Worm (Caenorhabditis elegans): Measurements from ENCODE around the gene T22G5.1.
A peak's percentile ranks its signal among the peaks of the same experiment; 100 is the strongest.

T22G5.1 gene

DNA sequence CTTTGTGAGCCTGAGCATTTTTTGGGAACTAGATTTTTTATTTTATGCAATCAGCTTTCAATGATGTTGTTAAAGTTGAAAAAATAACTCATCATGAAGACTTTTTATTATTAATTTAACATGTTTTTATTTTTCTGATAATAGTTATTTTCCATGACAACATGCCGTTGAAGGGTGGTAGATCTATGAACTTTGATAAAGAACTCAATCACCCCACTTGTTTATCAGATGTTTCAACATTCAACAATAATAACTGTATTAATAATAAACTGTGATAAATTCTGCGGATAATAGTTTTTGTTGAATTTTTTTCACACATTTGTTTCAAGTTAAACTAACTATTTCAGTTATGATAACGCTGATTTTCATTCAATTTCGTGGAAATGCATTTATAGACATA lies 14.9 kb downstream of the T22G5.1 start:
- no peak for TF ChIP-seq lin-13 (GFP tag; optimal IDR thresholded peaks at IDR 0.05)
- peak; percentile 64 for TF ChIP-seq dmd-6 (GFP tag; IDR thresholded peaks at IDR 0.05)
- no peak for TF ChIP-seq egl-43 (GFP tag; IDR thresholded peaks at IDR 0.05)
- TF ChIP-seq ZK337.2 (GFP tag; IDR thresholded peaks at IDR 0.05), result no peak
- no peak for TF ChIP-seq Y5F2A.4 (GFP tag; optimal IDR thresholded peaks at IDR 0.05)
- no peak for TF ChIP-seq fos-1 (tag; optimal IDR thresholded peaks at IDR 0.05)
- no peak for TF ChIP-seq madf-9 (GFP tag; conservative IDR thresholded peaks at IDR 0.05)
- no peak for TF ChIP-seq R02D3.7 (tag; optimal IDR thresholded peaks at IDR 0.05)
- no peak for TF ChIP-seq Y75B8A.6 (GFP tag; IDR thresholded peaks at IDR 0.05)
- peak; percentile 55; the same call in 1 of the 2 replicates for TF ChIP-seq php-3 (GFP tag; IDR thresholded peaks at IDR 0.05)
- TF ChIP-seq dve-1 (tag; optimal IDR thresholded peaks at IDR 0.05; ENCODE audit: insufficient read depth), result peak; percentile 76
- peak; percentile 45 for TF ChIP-seq hlh-11 (tag; optimal IDR thresholded peaks at IDR 0.05)
- no peak for TF ChIP-seq daf-16 (GFP tag; optimal IDR thresholded peaks at IDR 0.05)
- peak; percentile 96 for TF ChIP-seq daf-16 (tag; optimal IDR thresholded peaks at IDR 0.05)
- peak; percentile 37 for TF ChIP-seq nhr-28 (tag; optimal IDR thresholded peaks at IDR 0.05)
- peak; percentile 53 for TF ChIP-seq nhr-77 (tag; optimal IDR thresholded peaks at IDR 0.05)

DNA sequence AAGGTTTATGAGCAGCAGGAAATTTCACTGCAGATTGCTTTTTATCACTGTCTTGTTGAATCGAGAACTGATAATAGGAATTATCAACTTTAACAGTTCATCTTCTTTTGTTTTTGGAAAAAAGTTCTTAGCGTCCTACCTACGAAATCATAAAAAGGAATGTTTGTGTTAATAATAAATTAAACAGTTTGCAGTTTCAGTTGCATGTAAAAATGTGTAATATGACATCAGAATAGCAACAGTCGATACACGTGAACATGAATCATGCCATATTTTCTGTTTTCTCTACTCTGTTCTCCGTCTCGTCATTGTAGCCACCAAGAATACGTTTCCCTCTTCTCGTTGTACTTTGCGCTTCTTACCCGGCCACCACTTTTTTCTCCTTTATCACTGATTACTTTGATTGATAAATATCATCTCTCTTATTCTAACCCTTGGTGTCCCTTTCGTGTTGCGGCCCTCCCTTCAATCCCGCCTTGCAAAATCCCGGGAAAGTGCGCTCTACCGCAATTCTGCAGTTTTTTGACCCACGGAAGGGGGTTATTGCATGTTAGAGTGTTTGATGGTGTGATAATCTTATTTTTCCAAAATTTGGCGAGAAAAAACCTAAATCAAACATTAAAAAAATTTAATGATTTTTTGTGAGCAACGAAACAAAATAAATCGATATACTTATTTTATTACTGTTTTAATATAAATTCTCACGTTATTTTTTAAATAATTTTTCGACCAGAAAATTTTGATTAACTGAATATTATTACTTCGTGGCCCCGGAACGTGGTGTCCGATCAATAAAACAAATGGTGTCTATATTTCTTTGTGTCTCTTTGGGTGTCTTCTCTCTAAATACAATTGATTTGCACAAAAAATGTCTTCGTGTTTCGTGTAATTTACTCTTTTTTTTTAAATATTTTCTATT lies 16.1 kb downstream of the T22G5.1 start, which contains the start of gene sptl-3:
sptl-3 (plus strand) TSS at position 869 of the 919 bp plus-strand sequence.
- TF ChIP-seq ceh-82 (tag; optimal IDR thresholded peaks at IDR 0.05) (no peak), rbr-2 (tag; optimal IDR thresholded peaks at IDR 0.05) (no peak), gei-8 (GFP tag; optimal IDR thresholded peaks at IDR 0.05) (peak; percentile 38), daf-8 (GFP tag; IDR thresholded peaks at IDR 0.05) (no peak), pqm-1 (tag; optimal IDR thresholded peaks at IDR 0.05) (peak; percentile 87), php-3 (GFP tag; IDR thresholded peaks at IDR 0.05) (peak; percentile 67; the same call in 1 of the 2 replicates), hlh-11 (tag; optimal IDR thresholded peaks at IDR 0.05) (peak; percentile 84), mes-2 (tag; optimal IDR thresholded peaks at IDR 0.05; ENCODE audit: poor library complexity, severe bottlenecking) (no peak), hmg-1.1 (GFP tag; IDR thresholded peaks at IDR 0.05) (0 out of 2 replicates have a peak, but pooled peaks have one; percentile 42), spr-3 (GFP tag; optimal IDR thresholded peaks at IDR 0.05) (no peak), pha-4 (GFP tag; IDR thresholded peaks at IDR 0.05) (no peak), pha-4 (tag; optimal IDR thresholded peaks at IDR 0.05) (no peak), egl-27 (tag; optimal IDR thresholded peaks at IDR 0.05) (no peak), nhr-28 (tag; optimal IDR thresholded peaks at IDR 0.05) (peak; percentile 93), hlh-30 (tag; optimal IDR thresholded peaks at IDR 0.05; ENCODE audit: insufficient read depth) (peak; percentile 58), unc-39 (tag; optimal IDR thresholded peaks at IDR 0.05) (no peak), cey-2 (tag; optimal IDR thresholded peaks at IDR 0.05; ENCODE audit: borderline replicate concordance, insufficient read depth) (peak; percentile 87), lsy-2 (tag; optimal IDR thresholded peaks at IDR 0.05) (peak in 1 of 2 experiments; percentile 34), ctbp-1 (GFP tag; IDR thresholded peaks at IDR 0.05) (0 out of 2 replicates have a peak, but pooled peaks have one; percentile 30), tra-1 (GFP tag; IDR thresholded peaks at IDR 0.05) (no peak; the same call in 1 of the 2 replicates), mdl-1 (tag; optimal IDR thresholded peaks at IDR 0.05) (peak in 1 of 2 experiments; percentile 84), zip-2 (tag; optimal IDR thresholded peaks at IDR 0.05) (no peak), zfp-3 (GFP tag; conservative IDR thresholded peaks at IDR 0.05) (no peak), nhr-48 (tag; optimal IDR thresholded peaks at IDR 0.05) (peak; percentile 59), saeg-2 (GFP tag; IDR thresholded peaks at IDR 0.05) (0 out of 2 replicates have a peak, but pooled peaks have one; percentile 21), dve-1 (tag; optimal IDR thresholded peaks at IDR 0.05; ENCODE audit: insufficient read depth) (peak; percentile 77), unc-130 (GFP tag; optimal IDR thresholded peaks at IDR 0.05) (no peak), nhr-102 (tag; optimal IDR thresholded peaks at IDR 0.05) (peak; percentile 13), aly-2 (tag; optimal IDR thresholded peaks at IDR 0.05) (no peak), nhr-11 (tag; optimal IDR thresholded peaks at IDR 0.05) (peak; percentile 60), dpl-1 (GFP tag; optimal IDR thresholded peaks at IDR 0.05) (no peak), nhr-10 (tag; optimal IDR thresholded peaks at IDR 0.05) (peak; percentile 63), daf-16 (GFP tag; optimal IDR thresholded peaks at IDR 0.05) (no peak), daf-16 (tag; optimal IDR thresholded peaks at IDR 0.05) (peak; percentile 72), unc-62 (GFP tag; optimal IDR thresholded peaks at IDR 0.05 in 1 of 2) (peak in 1 of 2 experiments; percentile 11), unc-62 (tag; optimal IDR thresholded peaks at IDR 0.05) (peak; percentile 13), Y5F2A.4 (GFP tag; optimal IDR thresholded peaks at IDR 0.05) (no peak), dmd-6 (GFP tag; IDR thresholded peaks at IDR 0.05) (peak; percentile 73)

Measured in whole organism, L4 larva.